Worm (Caenorhabditis elegans) whole organism, L1 larva: Measurements from ENCODE around the gene M02D8.6.

Experiments
- aly-2 ChIP-seq: fragments of 150-350 bp; optimal IDR thresholded peaks from 2 replicates; lab custom pipeline; 2014; ENCODE audit warnings: missing biosample characterization, missing genetic modification characterization
- ama-1 ChIP-seq: fragments of 150-350 bp; optimal IDR thresholded peaks from 2 replicates; lab custom pipeline; 2014
- ceh-8 ChIP-seq: fragments of 200-800 bp; sonication (Bioruptor generic); optimal IDR thresholded peaks from 2 replicates; lab custom pipeline; 2018; ENCODE audit warnings: mild to moderate bottlenecking, missing genetic modification characterization, moderate library complexity, missing compliant biosample characterization
- ces-1 ChIP-seq: fragments of 150-350 bp; optimal IDR thresholded peaks from 2 replicates; lab custom pipeline; 2014; ENCODE audit warnings: missing biosample characterization, missing genetic modification reagents, missing genetic modification characterization
- dsc-1 ChIP-seq: sonication (generic microtip); optimal IDR thresholded peaks from 2 replicates; lab custom pipeline; 2016; ENCODE audit warnings: mild to moderate bottlenecking, missing genetic modification characterization, missing compliant biosample characterization
- efl-1 ChIP-seq, 4 experiments: fragments of 150-350 bp; optimal IDR thresholded peaks in 3 of 4; peaks in 1 of 4; 1 replicate in 1 of 4; 2 replicates in 3 of 4; lab custom pipeline; 2014; ENCODE audit warnings: missing biosample characterization in 2 of 4, missing genetic modification characterization in 2 of 4, missing genetic modification reagents in 2 of 4
- egl-13 ChIP-seq: sonication (generic microtip); optimal IDR thresholded peaks from 2 replicates; lab custom pipeline; 2016; ENCODE audit warnings: missing genotype, missing genetic modification reagents, missing genetic modification characterization, missing compliant biosample characterization
- egl-27 ChIP-seq, 2 experiments: fragments of 150-350 bp in 1 of 2; sonication (generic microtip); optimal IDR thresholded peaks; 3 replicates each; lab custom pipeline; 2017 to 2018; ENCODE audit warnings: missing biosample characterization in 2 of 2, missing genetic modification characterization in 2 of 2, missing genetic modification reagents in 2 of 2
- elt-2 ChIP-seq: sonication (generic microtip); optimal IDR thresholded peaks from 2 replicates; lab custom pipeline; 2016; ENCODE audit warnings: missing genetic modification characterization, mild to moderate bottlenecking, inconsistent platforms, missing compliant biosample characterization, missing genetic modification reagents
- fkh-10 ChIP-seq: sonication (generic microtip); optimal IDR thresholded peaks from 2 replicates; lab custom pipeline; 2017; ENCODE audit warnings: missing biosample characterization, missing genetic modification reagents, missing genetic modification characterization
- fkh-4 ChIP-seq: sonication (generic microtip); optimal IDR thresholded peaks from 2 replicates; lab custom pipeline; 2016; ENCODE audit warnings: missing compliant biosample characterization, missing genetic modification characterization, borderline replicate concordance
- fkh-8 ChIP-seq: sonication (generic microtip); optimal IDR thresholded peaks from 2 replicates; lab custom pipeline; 2016; ENCODE audit warnings: mild to moderate bottlenecking, missing genetic modification characterization, missing compliant biosample characterization
- hpl-2 ChIP-seq: fragments of 150-350 bp; optimal IDR thresholded peaks from 2 replicates; lab custom pipeline; 2014; ENCODE audit warnings: missing biosample characterization, missing genetic modification reagents, missing genetic modification characterization
- irx-1 ChIP-seq: sonication (generic microtip); optimal IDR thresholded peaks from 2 replicates; lab custom pipeline; 2016; ENCODE audit warnings: missing genetic modification characterization, missing compliant biosample characterization
- isw-1 ChIP-seq: fragments of 200-800 bp; sonication (Bioruptor generic); IDR thresholded peaks from 2 replicates; pipeline ENCODE4 v1.3.6; 2022; ENCODE audit warnings: missing genetic modification characterization, missing compliant biosample characterization
- jun-1 ChIP-seq: fragments of 150-350 bp; optimal IDR thresholded peaks from 2 replicates; lab custom pipeline; 2014; ENCODE audit warnings: missing biosample characterization, missing genetic modification reagents, missing genetic modification characterization
- lin-15B ChIP-seq: fragments of 150-350 bp; sonication (generic microtip); optimal IDR thresholded peaks from 3 replicates; lab custom pipeline; 2014; ENCODE audit warnings: missing biosample characterization, missing genetic modification characterization
- lin-35 ChIP-seq, 2 experiments: fragments of 150-350 bp; optimal IDR thresholded peaks; 2 replicates each; lab custom pipeline; 2014; ENCODE audit warnings: missing biosample characterization in 2 of 2, missing genetic modification characterization in 2 of 2, missing genetic modification reagents in 2 of 2
- lin-39 ChIP-seq: fragments of 150-350 bp; optimal IDR thresholded peaks from 2 replicates; lab custom pipeline; 2014; ENCODE audit warnings: missing biosample characterization, missing genetic modification reagents, missing genetic modification characterization
- lir-3 ChIP-seq: sonication (generic microtip); optimal IDR thresholded peaks from 2 replicates; lab custom pipeline; 2016; ENCODE audit warnings: mild to moderate bottlenecking, missing genetic modification characterization, moderate library complexity, missing compliant biosample characterization; ENCODE audit not compliant: poor library complexity
- lsy-2 ChIP-seq, 2 experiments: fragments of 150-350 bp; optimal IDR thresholded peaks; 2 replicates each; lab custom pipeline; 2014; ENCODE audit warnings: missing biosample characterization in 2 of 2, missing genetic modification characterization in 2 of 2
- mab-9 ChIP-seq: fragments of 200-800 bp; sonication (Bioruptor generic); IDR thresholded peaks from 2 replicates; pipeline ENCODE4 v1.3.6; 2022; ENCODE audit warnings: missing genetic modification reagents, missing genetic modification characterization, missing compliant biosample characterization
- nhr-20 ChIP-seq: sonication (generic microtip); optimal IDR thresholded peaks from 2 replicates; lab custom pipeline; 2016; ENCODE audit warnings: mild to moderate bottlenecking, missing genetic modification characterization, missing compliant biosample characterization
- nhr-237 ChIP-seq: fragments of 150-350 bp; optimal IDR thresholded peaks from 2 replicates; lab custom pipeline; 2014; ENCODE audit warnings: missing biosample characterization, missing genetic modification characterization
- nhr-28 ChIP-seq: fragments of 150-350 bp; optimal IDR thresholded peaks from 2 replicates; lab custom pipeline; 2014; ENCODE audit warnings: missing biosample characterization, missing genetic modification characterization
- nhr-47 ChIP-seq: sonication (generic microtip); optimal IDR thresholded peaks from 2 replicates; lab custom pipeline; 2016; ENCODE audit warnings: mild to moderate bottlenecking, missing genetic modification characterization, moderate library complexity, missing compliant biosample characterization
- nhr-71 ChIP-seq: sonication (generic microtip); optimal IDR thresholded peaks from 2 replicates; lab custom pipeline; 2016; ENCODE audit warnings: mild to moderate bottlenecking, missing genetic modification characterization, moderate library complexity, missing compliant biosample characterization
- nhr-77 ChIP-seq: fragments of 150-350 bp; optimal IDR thresholded peaks from 2 replicates; lab custom pipeline; 2014; ENCODE audit warnings: missing biosample characterization, missing genetic modification characterization
- nhr-90 ChIP-seq: sonication (generic microtip); optimal IDR thresholded peaks from 2 replicates; lab custom pipeline; 2016; ENCODE audit warnings: mild to moderate bottlenecking, missing genetic modification characterization, missing compliant biosample characterization; ENCODE audit not compliant: poor library complexity
- pax-3 ChIP-seq: fragments of 200-800 bp; sonication (Bioruptor generic); optimal IDR thresholded peaks from 2 replicates; lab custom pipeline; 2018; ENCODE audit warnings: mild to moderate bottlenecking, missing genetic modification characterization, moderate library complexity, missing compliant biosample characterization
- pqm-1 ChIP-seq: sonication (generic microtip); optimal IDR thresholded peaks from 3 replicates; lab custom pipeline; 2017; ENCODE audit warnings: missing biosample characterization, missing genetic modification characterization
- rnt-1 ChIP-seq: sonication (generic microtip); optimal IDR thresholded peaks from 2 replicates; lab custom pipeline; 2016; ENCODE audit warnings: mild to moderate bottlenecking, missing genetic modification characterization, moderate library complexity, missing compliant biosample characterization
- sox-4 ChIP-seq: sonication (generic microtip); optimal IDR thresholded peaks from 2 replicates; lab custom pipeline; 2016; ENCODE audit warnings: missing genetic modification characterization, missing compliant biosample characterization
- sup-37 ChIP-seq: fragments of 200-800 bp; sonication (Bioruptor generic); optimal IDR thresholded peaks from 2 replicates; lab custom pipeline; 2018; ENCODE audit warnings: mild to moderate bottlenecking, missing genetic modification characterization, missing compliant biosample characterization
- tbx-2 ChIP-seq: sonication (generic microtip); optimal IDR thresholded peaks from 2 replicates; lab custom pipeline; 2016; ENCODE audit warnings: missing genetic modification characterization, missing compliant biosample characterization
- tlp-1 ChIP-seq: fragments of 150-350 bp; optimal IDR thresholded peaks from 2 replicates; lab custom pipeline; 2014; ENCODE audit warnings: missing biosample characterization, missing genetic modification characterization
- unc-130 ChIP-seq: fragments of 150-350 bp; optimal IDR thresholded peaks from 2 replicates; lab custom pipeline; 2017; ENCODE audit warnings: missing biosample characterization, missing genetic modification characterization, inconsistent platforms
- unc-86 ChIP-seq: sonication (generic microtip); optimal IDR thresholded peaks from 2 replicates; lab custom pipeline; 2016; ENCODE audit warnings: missing genetic modification characterization, missing compliant biosample characterization

M02D8.6 gene

DNA sequence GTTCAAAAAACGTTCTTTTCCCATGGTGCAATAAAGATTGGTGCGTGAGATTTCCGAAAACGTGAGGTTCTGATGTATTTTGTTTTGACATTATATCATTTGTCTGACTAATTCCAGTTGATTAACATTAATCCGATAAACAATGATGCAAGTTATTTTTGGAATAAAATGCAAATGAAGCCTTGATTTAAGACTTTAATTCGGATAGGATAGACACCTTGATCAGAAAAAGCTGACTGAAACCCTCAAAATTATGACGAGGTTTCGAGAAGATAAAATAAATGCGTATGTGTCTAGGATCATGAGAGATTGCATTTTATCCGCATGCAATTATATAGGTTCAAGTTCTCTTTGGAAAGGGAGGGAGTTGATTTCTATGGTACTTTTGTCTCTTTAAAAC is 13.8 kb upstream of the M02D8.6 start:
- TF ChIP-seq efl-1 (optimal IDR thresholded peaks at IDR 0.05; lab: Kevin White, UChicago) (no peak), efl-1 (GFP tag; optimal IDR thresholded peaks at IDR 0.05 in 1 of 2; lab: Kevin White, UChicago) (no peak), fkh-8 (peak; percentile 44), dsc-1 (peak; percentile 91), egl-13 (tag; lab: Kevin White, UChicago) (no peak), pax-3 (tag; lab: Kevin White, UChicago) (peak; percentile 2)

DNA sequence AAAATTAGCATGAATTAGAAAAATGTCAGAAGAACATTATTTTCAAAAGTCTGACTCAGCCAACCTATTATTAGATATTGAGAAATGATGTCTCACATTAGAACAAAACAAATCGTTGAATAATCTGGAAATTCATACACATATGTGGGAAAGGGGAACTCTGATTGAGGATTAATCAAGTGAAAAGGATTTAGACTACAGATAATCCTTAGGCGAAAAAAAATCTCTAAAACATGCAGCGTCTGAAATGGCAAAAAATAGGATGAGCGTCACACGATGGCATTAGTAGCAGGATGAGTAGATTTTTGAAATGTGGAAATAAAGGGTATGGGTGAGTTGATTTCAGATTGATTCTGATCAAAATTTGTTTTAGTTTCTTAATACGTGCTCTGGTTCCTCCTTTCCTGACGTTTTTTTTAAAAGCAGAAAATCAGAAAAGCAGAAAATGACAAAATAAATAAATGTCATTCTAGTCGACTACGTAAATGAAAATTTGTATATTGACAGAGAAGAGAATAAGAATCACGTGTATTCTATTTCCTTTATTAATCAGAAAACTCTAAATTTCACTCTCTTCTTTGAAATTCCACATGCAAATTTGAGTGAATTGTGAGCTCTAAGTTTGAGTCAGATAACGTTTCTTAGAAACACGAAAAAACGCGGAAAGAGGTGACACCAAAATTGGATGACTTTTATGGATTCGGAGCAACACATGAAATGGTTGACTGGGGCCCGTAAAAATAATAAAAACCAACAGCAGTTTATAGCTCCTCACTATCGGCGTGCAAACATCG is 12.7 kb upstream of the M02D8.6 start:
- peak; percentile 74 for TF ChIP-seq fkh-8
- peak; percentile 54 for TF ChIP-seq ceh-8 (GFP tag; lab: Kevin White, UChicago)
- peak; percentile 18 for TF ChIP-seq fkh-10 (GFP tag; lab: Kevin White, UChicago)
- TF ChIP-seq unc-86 (tag; lab: Kevin White, UChicago): no peak
- peak; percentile 44 for TF ChIP-seq nhr-47 (tag; lab: Kevin White, UChicago)
- TF ChIP-seq dsc-1: peak; percentile 91
- no peak for TF ChIP-seq nhr-90 (tag; lab: Kevin White, UChicago)
- TF ChIP-seq lir-3 (tag; lab: Kevin White, UChicago): no peak
- TF ChIP-seq nhr-71 (tag; lab: Kevin White, UChicago): peak; percentile 66
- TF ChIP-seq pax-3 (tag; lab: Kevin White, UChicago): peak; percentile 12
- no peak for TF ChIP-seq pqm-1 (tag; lab: Kevin White, UChicago)
- TF ChIP-seq rnt-1 (tag; lab: Kevin White, UChicago): no peak
- peak; percentile 20 for TF ChIP-seq nhr-20

DNA sequence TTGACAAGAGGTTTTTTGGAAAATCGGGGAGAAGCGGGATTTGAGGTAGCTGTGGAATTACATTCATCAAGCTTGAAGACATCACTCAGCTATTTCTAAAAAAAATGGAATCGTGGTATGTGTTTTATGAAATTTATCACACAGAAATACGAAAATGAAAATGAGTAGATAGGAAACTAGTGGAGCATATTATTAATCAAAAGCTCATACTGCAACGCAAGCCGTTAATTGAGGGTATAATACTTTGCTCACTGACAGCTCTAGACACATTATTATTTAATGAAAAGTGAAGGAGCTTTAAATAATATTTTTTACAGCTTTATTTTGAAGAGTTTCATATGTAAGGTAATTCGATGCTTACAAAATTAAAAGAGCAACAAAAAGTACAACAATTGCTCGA is 11.2 kb upstream of the M02D8.6 start, which contains the start of gene M02D8.7:
Gene M02D8.7 (minus strand): TSS at position 101 of the 400 bp plus-strand sequence.
- TF ChIP-seq nhr-28 (tag; lab: Kevin White, UChicago): no peak
- TF ChIP-seq egl-13 (tag; lab: Kevin White, UChicago): no peak
- TF ChIP-seq nhr-47 (tag; lab: Kevin White, UChicago): no peak
- no peak for TF ChIP-seq sox-4 (tag; lab: Kevin White, UChicago)
- no peak for TF ChIP-seq lin-39 (tag; lab: Kevin White, UChicago)
- TF ChIP-seq ces-1 (GFP tag; lab: Kevin White, UChicago): no peak
- no peak for TF ChIP-seq dsc-1
- no peak for TF ChIP-seq jun-1 (tag; lab: Kevin White, UChicago)
- TF ChIP-seq fkh-8: no peak

DNA sequence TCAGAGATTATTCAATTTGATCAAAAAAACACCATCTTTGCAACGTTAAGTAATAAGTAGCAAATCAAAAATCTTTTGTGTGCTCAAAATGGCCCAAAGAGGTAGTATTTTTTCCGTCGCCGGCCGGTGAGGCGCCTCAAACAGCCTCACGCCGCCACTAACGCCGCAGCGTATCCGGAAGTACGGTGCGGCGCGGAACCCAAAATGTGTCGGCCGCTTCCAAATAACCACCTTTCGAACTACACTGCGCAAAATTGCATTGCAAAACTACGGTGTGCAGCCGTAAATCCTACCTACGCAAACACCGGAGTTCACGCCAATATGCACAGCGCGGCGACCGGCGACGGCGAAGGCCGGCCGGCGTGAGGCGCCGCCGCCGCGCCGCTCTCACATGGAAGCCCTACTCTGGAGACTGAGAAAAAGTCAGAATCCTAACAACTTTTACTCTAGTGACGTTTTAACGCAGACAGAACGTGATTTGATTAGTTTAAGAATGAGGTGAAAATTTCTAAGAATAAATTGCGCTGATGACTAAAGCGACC is 10.0 kb upstream of the M02D8.6 start:
- TF ChIP-seq lin-35 (GFP tag; optimal IDR thresholded peaks at IDR 0.05; lab: Kevin White, UChicago) (no peak), lsy-2 (tag; optimal IDR thresholded peaks at IDR 0.05; lab: Kevin White, UChicago) (no peak), aly-2 (tag; lab: Kevin White, UChicago) (no peak), sup-37 (GFP tag; lab: Kevin White, UChicago) (no peak), fkh-4 (no peak), tbx-2 (tag; lab: Kevin White, UChicago) (no peak), egl-27 (tag; optimal IDR thresholded peaks at IDR 0.05; lab: Kevin White, UChicago) (no peak)

DNA sequence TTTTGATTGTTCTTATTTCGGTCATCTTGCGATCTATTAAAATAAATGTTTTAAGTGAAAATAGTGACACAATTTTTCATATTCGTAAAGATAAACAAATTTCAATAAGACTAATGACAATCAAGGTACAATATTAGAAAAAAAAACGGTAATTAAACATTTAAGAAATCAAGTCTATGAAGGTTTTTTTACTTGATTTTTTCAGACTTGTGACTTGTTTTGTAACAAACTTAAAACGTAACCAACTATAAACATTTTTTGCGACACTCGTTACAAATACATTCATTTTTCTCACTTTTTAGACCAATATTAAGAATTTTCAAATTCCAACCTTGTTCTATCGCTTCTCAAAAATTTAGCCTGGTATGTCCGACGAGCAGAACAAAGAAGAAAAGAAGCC is 7.7 kb upstream of the M02D8.6 start, which contains the start of gene M02D8.2:
Gene M02D8.2 (plus strand): TSS at position 301 of the 400 bp plus-strand sequence.
- TF ChIP-seq fkh-4 (no peak), isw-1 (GFP tag; lab: Robert Waterston, UW) (no peak), ama-1 (lab: Kevin White, UChicago) (no peak), unc-86 (tag; lab: Kevin White, UChicago) (no peak), mab-9 (no peak), lsy-2 (tag; optimal IDR thresholded peaks at IDR 0.05; lab: Kevin White, UChicago) (no peak), nhr-237 (no peak), tlp-1 (tag; lab: Kevin White, UChicago) (no peak), lin-15B (tag; lab: Kevin White, UChicago) (no peak), hpl-2 (GFP tag; lab: Kevin White, UChicago) (no peak), unc-130 (tag; lab: Kevin White, UChicago) (no peak), nhr-20 (no peak), elt-2 (tag; lab: Kevin White, UChicago) (no peak), nhr-77 (tag; lab: Kevin White, UChicago) (no peak), irx-1 (tag; lab: Kevin White, UChicago) (no peak)
